Worm (Caenorhabditis elegans): ENCODE results near the gene gnrr-2.

Gene gnrr-2

ce11 chrV:14426013-14426412, 17.1 kb downstream of the gnrr-2 start:
- TF ChIP-seq mls-2 (tag; optimal IDR thresholded peaks at IDR 0.05) (no peak), M03D4.4 (tag; optimal IDR thresholded peaks at IDR 0.05) (no peak), tbx-8 (GFP tag; optimal IDR thresholded peaks at IDR 0.05) (no peak), unc-62 (GFP tag; optimal IDR thresholded peaks at IDR 0.05) (peak; percentile 51), lsy-2 (tag; optimal IDR thresholded peaks at IDR 0.05) (no peak), nhr-2 (tag; optimal IDR thresholded peaks at IDR 0.05) (no peak), ham-2 (GFP tag; optimal IDR thresholded peaks at IDR 0.05) (peak; percentile 42), bed-3 (GFP tag; optimal IDR thresholded peaks at IDR 0.05) (no peak)

- no peak for TF ChIP-seq elt-1 (tag; optimal IDR thresholded peaks at IDR 0.05; ENCODE audit: borderline replicate concordance, insufficient read depth)
- TF ChIP-seq unc-62 (GFP tag; optimal IDR thresholded peaks at IDR 0.05), result no peak
- no peak for TF ChIP-seq nhr-237 (tag; optimal IDR thresholded peaks at IDR 0.05)
- TF ChIP-seq M03D4.4 (tag; optimal IDR thresholded peaks at IDR 0.05), result no peak
- TF ChIP-seq nhr-2 (tag; optimal IDR thresholded peaks at IDR 0.05), result peak; percentile 25
- peak; percentile 21 for TF ChIP-seq cnd-1 (tag; optimal IDR thresholded peaks at IDR 0.05)
- TF ChIP-seq pha-4 (tag; optimal IDR thresholded peaks at IDR 0.05), result no peak
- TF ChIP-seq hlh-1 (tag; optimal IDR thresholded peaks at IDR 0.05), result no peak
- TF ChIP-seq nhr-12 (tag; optimal IDR thresholded peaks at IDR 0.05), result no peak
- TF ChIP-seq ceh-83 (GFP tag; optimal IDR thresholded peaks at IDR 0.05), result no peak
- TF ChIP-seq snpc-4 (tag; optimal IDR thresholded peaks at IDR 0.05), result no peak
- TF ChIP-seq blmp-1 (tag; optimal IDR thresholded peaks at IDR 0.05), result no peak
- TF ChIP-seq mls-2 (tag; optimal IDR thresholded peaks at IDR 0.05), result peak; percentile 32
- no peak for TF ChIP-seq lin-13 (tag; optimal IDR thresholded peaks at IDR 0.05)
- no peak for TF ChIP-seq mab-5 (tag; optimal IDR thresholded peaks at IDR 0.05)
- TF ChIP-seq ztf-11 (tag; optimal IDR thresholded peaks at IDR 0.05), result no peak
- TF ChIP-seq unc-39 (tag; optimal IDR thresholded peaks at IDR 0.05), result no peak
- TF ChIP-seq nhr-76 (tag; optimal IDR thresholded peaks at IDR 0.05), result no peak
- TF ChIP-seq ceh-39 (tag; optimal IDR thresholded peaks at IDR 0.05), result no peak
- no peak for TF ChIP-seq zip-8 (tag; optimal IDR thresholded peaks at IDR 0.05)
- peak; percentile 59 for TF ChIP-seq ces-1 (GFP tag; optimal IDR thresholded peaks at IDR 0.05)
- TF ChIP-seq elt-3 (tag; optimal IDR thresholded peaks at IDR 0.05), result no peak
- no peak for TF ChIP-seq mep-1 (tag; optimal IDR thresholded peaks at IDR 0.05)
- no peak for TF ChIP-seq tbx-8 (GFP tag; optimal IDR thresholded peaks at IDR 0.05)
These were observed 18.4 kb downstream of the gnrr-2 start for ce11 chrV:14427069-14427825.

- no peak for TF ChIP-seq unc-120 (tag; optimal IDR thresholded peaks at IDR 0.05; ENCODE audit: poor library complexity, severe bottlenecking)
- no peak for TF ChIP-seq pha-4 (tag; optimal IDR thresholded peaks at IDR 0.05)
- no peak for TF ChIP-seq hlh-1 (tag; optimal IDR thresholded peaks at IDR 0.05)
- TF ChIP-seq unc-39 (tag; optimal IDR thresholded peaks at IDR 0.05), result no peak
- TF ChIP-seq ceh-39 (tag; optimal IDR thresholded peaks at IDR 0.05), result no peak
- no peak for TF ChIP-seq snpc-4 (tag; optimal IDR thresholded peaks at IDR 0.05)
- no peak for TF ChIP-seq elt-1 (tag; optimal IDR thresholded peaks at IDR 0.05; ENCODE audit: borderline replicate concordance, insufficient read depth)
- no peak for TF ChIP-seq mls-2 (tag; optimal IDR thresholded peaks at IDR 0.05)
- TF ChIP-seq bed-3 (GFP tag; optimal IDR thresholded peaks at IDR 0.05), result no peak
- TF ChIP-seq nhr-12 (tag; optimal IDR thresholded peaks at IDR 0.05), result no peak
- no peak for TF ChIP-seq blmp-1 (tag; optimal IDR thresholded peaks at IDR 0.05)
- no peak for TF ChIP-seq cnd-1 (tag; optimal IDR thresholded peaks at IDR 0.05)
- TF ChIP-seq M03D4.4 (tag; optimal IDR thresholded peaks at IDR 0.05), result no peak
These were observed 20.0 kb downstream of the gnrr-2 start, which contains the start of gene F23B12.1 for ce11 chrV:14428865-14429264. Gene F23B12.1, plus strand, starts transcription at chrV:14429165.

- TF ChIP-seq zip-8 (tag; optimal IDR thresholded peaks at IDR 0.05) (peak; percentile 77), nhr-237 (tag; optimal IDR thresholded peaks at IDR 0.05) (no peak), ceh-43 (GFP tag; optimal IDR thresholded peaks at IDR 0.05) (no peak), ceh-83 (GFP tag; optimal IDR thresholded peaks at IDR 0.05) (no peak), ztf-11 (tag; optimal IDR thresholded peaks at IDR 0.05) (no peak)
These were observed 23.4 kb downstream of the gnrr-2 start, which contains the start of gene egl-1 for ce11 chrV:14432259-14432658. Gene egl-1, minus strand, starts transcription at chrV:14432359.

DNA sequence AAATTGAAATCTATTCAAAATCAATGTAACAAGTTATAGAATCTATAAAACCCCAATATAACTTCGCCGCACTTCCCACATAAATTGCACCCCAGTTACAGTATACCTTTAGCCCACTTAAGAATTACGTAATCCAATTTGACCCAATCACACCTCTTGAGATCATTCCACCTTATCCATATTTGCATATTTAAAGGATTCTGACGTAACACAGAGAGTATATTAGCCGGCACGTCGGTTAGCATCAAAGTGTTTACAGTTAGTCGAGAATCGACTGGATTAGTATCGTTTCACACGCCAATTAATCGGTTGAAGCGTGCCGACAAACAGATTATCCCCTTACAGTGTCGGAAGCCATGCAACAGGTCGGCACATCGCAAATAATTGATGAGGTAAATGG, 24.7 kb downstream of the gnrr-2 start:
- TF ChIP-seq ham-2 (GFP tag; optimal IDR thresholded peaks at IDR 0.05), result no peak
- peak; percentile 85 for TF ChIP-seq zip-8 (tag; optimal IDR thresholded peaks at IDR 0.05)
- TF ChIP-seq nhr-2 (tag; optimal IDR thresholded peaks at IDR 0.05), result peak; percentile 97

Data from whole organism, mixed stage, embryonic.